Worm (Caenorhabditis elegans): ENCODE data around the gene C32D5.12.

- TF ChIP-seq ztf-4 (tag; optimal IDR thresholded peaks at IDR 0.05) (no peak), lin-39 (tag; optimal IDR thresholded peaks at IDR 0.05) (peak; percentile 11), nhr-12 (tag; optimal IDR thresholded peaks at IDR 0.05) (no peak)
Measured at ce11 chrII:6383183-6383695, 24.4 kb upstream of the C32D5.12 start, which contains the start of gene F58F12.1.

All from whole organism, L3 larva.